Fruit fly (Drosophila melanogaster) whole organism: ENCODE measurements around the gene CG15382.

ENCODE experiments used
- CG8478 ChIP-seq: fragments of >200 bp; optimal IDR thresholded peaks from 2 replicates; lab custom pipeline; 2018; ENCODE audit warnings: inconsistent platforms
- Dll ChIP-seq: fragments of >200 bp; optimal IDR thresholded peaks from 2 replicates; lab custom pipeline; 2017
- EcR ChIP-seq, 2 experiments: fragments of >200 bp; optimal IDR thresholded peaks; 2 replicates each; lab custom pipeline; 2017; ENCODE audit warnings: missing biosample characterization in 2 of 2, missing genetic modification characterization in 2 of 2, missing genetic modification reagents in 2 of 2
- pan ChIP-seq: fragments of >200 bp; optimal IDR thresholded peaks from 2 replicates; lab custom pipeline; 2017
- psq ChIP-seq: fragments of >200 bp; optimal IDR thresholded peaks from 2 replicates; lab custom pipeline; 2017
- usp ChIP-seq: fragments of >200 bp; optimal IDR thresholded peaks from 2 replicates; lab custom pipeline; 2017; ENCODE audit warnings: missing biosample characterization, missing genetic modification characterization, mixed read lengths

The CG15382 gene

dm6 chr2L:2161244-2162243 is 6.0 kb downstream of the CG15382 start:
- no peak for TF ChIP-seq EcR (GFP tag; optimal IDR thresholded peaks at IDR 0.05; lab: Kevin White, UChicago)
- TF ChIP-seq psq (lab: Kevin White, UChicago), result no peak
- no peak for TF ChIP-seq pan (lab: Kevin White, UChicago)
- no peak for TF ChIP-seq usp (GFP tag; lab: Kevin White, UChicago)
- TF ChIP-seq Dll, result peak; percentile 83
- TF ChIP-seq CG8478 (lab: Kevin White, UChicago), result no peak

dm6 chr2L:2162281-2162680 is 6.7 kb downstream of the CG15382 start:
- TF ChIP-seq psq (lab: Kevin White, UChicago) (no peak), CG8478 (lab: Kevin White, UChicago) (no peak), Dll (no peak), pan (lab: Kevin White, UChicago) (no peak), usp (GFP tag; lab: Kevin White, UChicago) (no peak), EcR (GFP tag; optimal IDR thresholded peaks at IDR 0.05; lab: Kevin White, UChicago) (no peak)

- no peak for TF ChIP-seq EcR (GFP tag; optimal IDR thresholded peaks at IDR 0.05; lab: Kevin White, UChicago)
- TF ChIP-seq usp (GFP tag; lab: Kevin White, UChicago), result no peak
- no peak for TF ChIP-seq psq (lab: Kevin White, UChicago)
- TF ChIP-seq CG8478 (lab: Kevin White, UChicago), result no peak
- TF ChIP-seq pan (lab: Kevin White, UChicago), result no peak
- TF ChIP-seq Dll, result no peak
These were observed 7.4 kb downstream of the CG15382 start for dm6 chr2L:2162729-2163567.

DNA sequence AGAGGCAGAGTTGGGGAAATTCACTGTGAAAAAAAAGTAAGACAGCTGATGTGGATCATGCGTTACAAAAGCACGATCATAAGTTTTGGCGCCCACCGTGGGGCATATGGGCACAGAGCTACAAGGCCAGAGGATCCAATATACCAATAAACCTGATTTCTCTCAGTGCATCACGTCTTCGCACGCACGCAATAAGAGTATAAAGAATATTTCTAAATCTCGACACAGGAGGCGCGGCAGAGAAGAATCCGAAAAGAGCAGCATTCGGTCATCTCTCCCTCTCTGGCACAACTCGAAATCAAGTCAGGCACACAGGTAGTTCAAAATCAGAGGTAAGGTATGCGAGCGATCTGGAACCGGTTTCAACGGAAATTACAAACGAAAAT is 8.0 kb downstream of the CG15382 start:
- TF ChIP-seq EcR (GFP tag; optimal IDR thresholded peaks at IDR 0.05; lab: Kevin White, UChicago), result no peak
- no peak for TF ChIP-seq usp (GFP tag; lab: Kevin White, UChicago)
- no peak for TF ChIP-seq Dll
- TF ChIP-seq psq (lab: Kevin White, UChicago), result no peak
- TF ChIP-seq pan (lab: Kevin White, UChicago), result no peak
- no peak for TF ChIP-seq CG8478 (lab: Kevin White, UChicago)

DNA sequence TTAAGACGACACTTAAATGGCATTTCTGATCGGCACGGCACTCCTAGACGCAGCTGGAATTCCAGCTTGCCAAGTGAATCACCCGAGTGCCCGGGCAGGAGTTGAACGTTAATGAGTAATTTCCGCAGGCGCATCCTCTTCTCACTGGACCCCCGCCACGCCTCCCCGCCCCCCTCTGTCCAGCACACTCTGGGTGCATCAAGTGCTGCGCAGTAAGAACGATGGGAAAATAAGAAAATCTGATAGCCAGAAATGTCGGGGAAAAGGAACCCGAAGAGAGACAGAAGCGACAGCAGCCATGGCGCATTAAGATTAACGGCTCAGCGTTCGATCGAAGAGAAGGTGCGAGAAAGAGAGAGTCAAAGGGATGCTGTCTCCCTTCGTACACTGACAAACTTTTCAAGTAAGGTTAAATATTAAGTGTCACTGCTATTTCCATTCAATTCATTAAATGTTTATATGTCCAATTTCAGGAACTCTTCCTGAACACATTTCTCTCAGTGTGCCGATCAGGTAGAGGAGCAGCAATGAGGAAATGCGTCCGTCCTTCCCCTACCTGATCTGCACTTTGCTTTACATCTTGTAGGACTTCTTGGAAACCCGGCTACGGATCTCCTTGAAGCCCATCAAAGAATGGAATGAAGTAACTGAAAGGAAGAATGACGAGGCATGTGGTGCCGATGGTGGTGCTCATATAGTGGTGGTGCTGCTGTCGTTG is 9.1 kb downstream of the CG15382 start:
- TF ChIP-seq Dll (no peak), EcR (GFP tag; optimal IDR thresholded peaks at IDR 0.05; lab: Kevin White, UChicago) (no peak), psq (lab: Kevin White, UChicago) (no peak), pan (lab: Kevin White, UChicago) (no peak), usp (GFP tag; lab: Kevin White, UChicago) (no peak), CG8478 (lab: Kevin White, UChicago) (no peak)

DNA sequence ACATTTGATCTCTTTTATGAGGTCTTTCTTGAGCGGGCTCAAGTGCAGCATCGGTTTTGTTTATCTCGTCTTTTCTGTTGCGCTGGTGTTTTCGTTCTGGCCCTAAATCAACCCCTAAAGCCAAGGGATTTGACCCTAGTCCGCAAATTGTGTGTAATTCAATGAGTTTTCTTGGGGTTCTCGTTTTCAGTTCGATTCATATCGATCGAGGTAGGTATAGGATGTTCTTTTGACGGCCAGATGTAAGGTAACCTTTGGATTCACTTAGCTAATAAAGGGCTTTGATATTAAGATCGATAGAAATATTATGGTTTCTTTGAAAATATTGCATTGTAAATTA is 9.7 kb downstream of the CG15382 start:
- no peak for TF ChIP-seq usp (GFP tag; lab: Kevin White, UChicago)
- TF ChIP-seq psq (lab: Kevin White, UChicago), result no peak
- TF ChIP-seq EcR (GFP tag; optimal IDR thresholded peaks at IDR 0.05; lab: Kevin White, UChicago), result no peak
- no peak for TF ChIP-seq pan (lab: Kevin White, UChicago)
- TF ChIP-seq Dll, result no peak

- TF ChIP-seq EcR (GFP tag; optimal IDR thresholded peaks at IDR 0.05; lab: Kevin White, UChicago) (peak in 1 of 2 experiments; percentile 31), Dll (no peak), psq (lab: Kevin White, UChicago) (no peak), CG8478 (lab: Kevin White, UChicago) (no peak)
These were observed 10.3 kb downstream of the CG15382 start for dm6 chr2L:2165864-2166263.

DNA sequence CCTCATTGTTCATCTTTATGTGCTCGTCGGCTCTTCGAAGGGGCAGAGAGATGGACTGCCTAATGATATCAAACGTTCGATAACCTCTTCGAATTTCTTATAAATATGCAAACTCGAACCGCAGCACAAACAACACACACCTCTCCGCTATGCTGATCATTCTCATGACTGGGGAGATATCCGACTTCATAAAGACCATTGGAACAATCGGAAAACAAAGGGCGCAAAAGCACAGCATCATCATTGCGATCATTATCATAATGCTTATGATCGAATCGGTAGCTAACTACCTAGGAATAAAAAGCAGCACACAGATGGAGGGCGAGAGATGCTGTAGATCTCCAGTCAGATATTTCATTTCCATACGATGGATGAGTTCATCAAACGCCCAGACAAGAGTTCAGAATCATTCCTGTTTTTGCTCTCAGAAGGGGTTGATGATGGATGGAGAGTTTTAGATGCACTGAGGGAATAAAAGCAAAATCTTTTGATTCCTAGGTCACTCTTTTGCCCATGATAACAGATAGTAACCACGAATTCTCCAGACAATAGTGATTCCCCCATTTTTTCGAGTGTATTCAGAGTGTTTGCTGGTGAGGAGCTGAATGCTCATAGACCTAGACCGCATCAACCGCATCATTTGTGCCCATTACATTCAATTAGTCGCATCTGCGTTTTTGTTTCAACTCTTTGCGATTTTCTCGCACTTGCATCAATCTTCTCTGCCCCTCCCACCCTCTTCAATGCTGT is 11.6 kb downstream of the CG15382 start:
- TF ChIP-seq EcR (GFP tag; optimal IDR thresholded peaks at IDR 0.05; lab: Kevin White, UChicago), result peak in 1 of 2 experiments; percentile 29
- no peak for TF ChIP-seq pan (lab: Kevin White, UChicago)

DNA sequence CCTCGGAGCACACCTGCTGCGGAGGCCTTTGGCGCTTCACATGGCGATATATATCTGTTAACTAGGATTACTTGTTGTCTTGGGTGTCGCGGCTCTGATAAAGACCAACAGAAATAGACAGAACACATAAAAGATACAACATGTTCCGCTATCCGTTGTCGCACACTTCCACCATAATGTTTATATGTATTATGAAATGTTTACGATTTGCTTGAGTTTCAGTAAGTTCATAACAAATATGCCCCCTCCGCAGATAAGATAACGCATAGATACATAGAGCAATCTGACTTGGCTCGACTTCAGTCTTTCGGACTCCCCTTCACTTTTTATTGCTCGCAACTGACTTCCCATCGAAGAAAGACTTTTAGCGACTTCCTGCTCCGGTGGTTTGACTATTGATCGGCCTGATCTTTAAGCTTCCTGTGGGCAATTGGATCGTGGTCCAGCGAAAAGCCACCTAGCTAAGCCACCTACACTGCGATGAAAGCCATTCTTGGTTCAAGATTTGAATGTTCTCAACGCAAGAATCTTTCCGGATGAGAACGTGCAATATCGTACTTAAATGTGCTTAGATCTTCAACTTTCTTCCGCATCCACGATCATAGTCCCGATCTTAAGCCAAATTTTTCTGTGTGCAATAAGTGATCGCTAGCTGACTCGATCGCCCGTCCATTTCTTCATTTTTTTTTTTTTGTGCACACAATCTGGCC is 12.8 kb downstream of the CG15382 start:
- TF ChIP-seq CG8478 (lab: Kevin White, UChicago) (no peak), Dll (no peak)

DNA sequence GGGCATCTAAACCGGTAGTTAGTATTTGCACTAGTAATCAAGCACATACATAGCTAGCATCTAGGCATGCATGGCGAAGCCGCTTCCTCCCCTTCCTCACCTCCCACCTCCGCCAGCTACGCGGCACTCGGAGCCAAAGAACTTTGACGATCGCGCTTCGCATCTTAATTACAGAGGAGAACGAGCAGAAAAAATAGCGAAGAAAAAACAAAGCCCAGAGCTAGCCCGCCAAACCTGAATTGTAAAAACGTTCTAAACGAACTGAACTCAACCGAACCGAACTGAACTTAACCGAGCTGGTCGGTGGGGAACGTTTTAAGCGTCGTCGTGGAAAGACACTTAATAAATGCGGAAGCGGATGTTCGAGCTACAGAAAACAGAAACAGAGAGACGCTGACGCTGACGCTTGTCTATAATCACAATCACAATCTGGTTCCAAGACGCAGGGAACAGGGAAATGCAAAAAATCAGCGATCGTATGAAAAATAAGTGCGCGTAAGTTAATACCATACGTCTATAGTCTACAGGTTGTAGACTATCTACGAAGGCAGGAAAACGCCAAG is 13.4 kb downstream of the CG15382 start:
- no peak for TF ChIP-seq Dll
- peak in 1 of 2 experiments; percentile 79 for TF ChIP-seq EcR (GFP tag; optimal IDR thresholded peaks at IDR 0.05; lab: Kevin White, UChicago)
